Worm (Caenorhabditis elegans) whole organism, L4 larva: ENCODE measurements around the gene ddb-1.

Experiments used
- ZK546.5 ChIP-seq, 2 experiments: sonication (generic microtip); optimal IDR thresholded peaks; 2 replicates each; lab custom pipeline; 2017; ENCODE audit warnings: missing biosample characterization in 2 of 2, missing genetic modification characterization in 2 of 2
- ceh-82 ChIP-seq: sonication (generic microtip); optimal IDR thresholded peaks from 2 replicates; lab custom pipeline; 2017; ENCODE audit warnings: missing biosample characterization, missing genetic modification characterization
- dpl-1 ChIP-seq: fragments of 150-350 bp; optimal IDR thresholded peaks from 2 replicates; lab custom pipeline; 2014; ENCODE audit warnings: missing biosample characterization, missing genetic modification reagents, missing genetic modification characterization
- mdl-1 ChIP-seq, 2 experiments: fragments of 150-350 bp in 1 of 2; sonication (generic microtip) in 1 of 2; optimal IDR thresholded peaks; 2 replicates each; lab custom pipeline; 2014 to 2017; ENCODE audit warnings: missing biosample characterization in 2 of 2, missing genetic modification characterization in 2 of 2
- nhr-11 ChIP-seq: fragments of 150-350 bp; optimal IDR thresholded peaks from 2 replicates; lab custom pipeline; 2014; ENCODE audit warnings: missing biosample characterization, missing genetic modification characterization
- nhr-25 ChIP-seq: sonication (generic microtip); optimal IDR thresholded peaks from 2 replicates; lab custom pipeline; 2017; ENCODE audit warnings: missing genetic modification characterization, mild to moderate bottlenecking, missing compliant biosample characterization, antibody characterized with exemption, moderate library complexity, borderline replicate concordance; ENCODE audit not compliant: insufficient read depth
- nhr-28 ChIP-seq: fragments of 150-350 bp; optimal IDR thresholded peaks from 2 replicates; lab custom pipeline; 2014; ENCODE audit warnings: missing biosample characterization, missing genetic modification characterization
- nhr-76 ChIP-seq: fragments of 150-350 bp; optimal IDR thresholded peaks from 2 replicates; lab custom pipeline; 2014; ENCODE audit warnings: missing biosample characterization, missing genetic modification characterization
- pha-4 ChIP-seq, 2 experiments: fragments of 150-350 bp in 1 of 2; fragments of 200-800 bp in 1 of 2; sonication (Bioruptor generic) in 1 of 2; IDR thresholded peaks in 1 of 2; optimal IDR thresholded peaks in 1 of 2; 2 replicates each; pipeline versions ENCODE4 v1.3.6 to Lab custom; 2014 to 2022; ENCODE audit warnings: missing genetic modification characterization in 2 of 2, missing genetic modification reagents in 2 of 2, missing biosample characterization in 1 of 2, missing compliant biosample characterization in 1 of 2
- snpc-4 ChIP-seq: fragments of 150-350 bp; optimal IDR thresholded peaks from 2 replicates; lab custom pipeline; 2014; ENCODE audit warnings: missing biosample characterization, missing genetic modification characterization
- zfp-2 ChIP-seq: sonication (generic microtip); optimal IDR thresholded peaks from 2 replicates; lab custom pipeline; 2016; ENCODE audit warnings: mild to moderate bottlenecking, missing genetic modification characterization, missing compliant biosample characterization

DNA sequence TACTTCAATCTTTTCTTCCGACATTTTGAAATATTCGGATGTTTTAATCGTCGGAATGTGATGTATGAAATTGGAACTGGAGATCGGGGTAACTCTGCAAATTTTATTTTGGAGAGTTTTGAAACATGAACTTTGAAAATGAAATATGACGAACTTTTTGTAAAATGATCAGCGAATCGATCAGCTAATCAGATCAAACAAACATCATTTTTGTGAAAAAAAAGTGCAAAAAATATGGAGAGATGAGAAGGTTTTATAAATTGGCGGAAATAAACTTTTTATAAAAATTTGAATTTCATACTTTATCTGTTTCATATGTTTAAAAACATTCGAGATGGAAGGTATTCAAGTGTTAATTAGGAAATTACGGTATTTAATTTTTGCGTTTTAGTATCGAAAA, 9.5 kb downstream of the ddb-1 start, which contains the start of gene dlc-2:
- no peak for TF ChIP-seq pha-4 (GFP tag; IDR thresholded peaks at IDR 0.05; lab: Robert Waterston, UW)
- no peak for TF ChIP-seq pha-4 (tag; optimal IDR thresholded peaks at IDR 0.05; lab: Kevin White, UChicago)
- TF ChIP-seq mdl-1 (tag; optimal IDR thresholded peaks at IDR 0.05; lab: Kevin White, UChicago): no peak
- TF ChIP-seq ceh-82 (tag; lab: Kevin White, UChicago): no peak
- no peak for TF ChIP-seq snpc-4 (tag; lab: Kevin White, UChicago)
- no peak for TF ChIP-seq nhr-11 (tag; lab: Kevin White, UChicago)
- TF ChIP-seq ZK546.5 (tag; optimal IDR thresholded peaks at IDR 0.05; lab: Kevin White, UChicago): no peak
- no peak for TF ChIP-seq nhr-28 (tag; lab: Kevin White, UChicago)
- no peak for TF ChIP-seq nhr-25
- TF ChIP-seq dpl-1: no peak
- no peak for TF ChIP-seq zfp-2
- TF ChIP-seq nhr-76 (tag; lab: Kevin White, UChicago): no peak
